Fruit fly (Drosophila melanogaster) whole organism, embryonic: ENCODE results near the gene CG6356.

Experiments
- ATbp ChIP-seq: fragments of 200-800 bp; sonication (Bioruptor generic); optimal IDR thresholded peaks from 2 replicates; lab custom pipeline; 2017; ENCODE audit warnings: missing biosample characterization, mild to moderate bottlenecking, missing genetic modification characterization, missing genetic modification reagents
- C15 ChIP-seq: fragments of 200-800 bp; sonication (Bioruptor generic); IDR thresholded peaks from 3 replicates; pipeline ENCODE4 v1.3.6; 2022; ENCODE audit warnings: missing biosample characterization, missing genetic modification characterization
- CG1024 ChIP-seq: fragments of 200-800 bp; sonication (Bioruptor generic); IDR thresholded peaks from 2 replicates; pipeline ENCODE4 v1.3.6; 2022; ENCODE audit warnings: missing biosample characterization, missing genetic modification characterization
- CG10431 ChIP-seq: fragments of 200-800 bp; sonication (Bioruptor generic); optimal IDR thresholded peaks from 3 replicates; lab custom pipeline; 2018; ENCODE audit warnings: missing biosample characterization, mild to moderate bottlenecking, missing genetic modification characterization
- CG10565 ChIP-seq: fragments of 200-800 bp; sonication (Bioruptor generic); optimal IDR thresholded peaks from 3 replicates; lab custom pipeline; 2016; ENCODE audit warnings: missing biosample characterization, mild to moderate bottlenecking, missing genetic modification characterization
- CG11696 ChIP-seq: fragments of 200-800 bp; sonication (Bioruptor generic); IDR thresholded peaks from 2 replicates; pipeline ENCODE4 v1.3.6; 2022; ENCODE audit warnings: missing biosample characterization, missing genetic modification characterization
- CG11723 ChIP-seq: fragments of 200-800 bp; sonication (Bioruptor generic); optimal IDR thresholded peaks from 2 replicates; lab custom pipeline; 2017; ENCODE audit warnings: missing biosample characterization, mild to moderate bottlenecking, missing genetic modification characterization
- CG12071 ChIP-seq: fragments of 200-800 bp; sonication (Bioruptor generic); optimal IDR thresholded peaks from 3 replicates; lab custom pipeline; 2018; ENCODE audit warnings: missing biosample characterization, mild to moderate bottlenecking, missing genetic modification characterization
- CG12155 ChIP-seq: fragments of 200-800 bp; sonication (Bioruptor generic); optimal IDR thresholded peaks from 3 replicates; lab custom pipeline; 2016; ENCODE audit warnings: missing biosample characterization, missing genetic modification characterization
- CG12219 ChIP-seq: fragments of 200-800 bp; sonication (Bioruptor generic); optimal IDR thresholded peaks from 3 replicates; lab custom pipeline; 2018; ENCODE audit warnings: missing biosample characterization, mild to moderate bottlenecking, missing genetic modification characterization
- CG12299 ChIP-seq: fragments of 200-800 bp; sonication (Bioruptor generic); optimal IDR thresholded peaks from 2 replicates; lab custom pipeline; 2018; ENCODE audit warnings: missing biosample characterization, mild to moderate bottlenecking, missing genetic modification characterization
- CG12769 ChIP-seq: fragments of 200-800 bp; sonication (Bioruptor generic); optimal IDR thresholded peaks from 2 replicates; lab custom pipeline; 2019; ENCODE audit warnings: missing biosample characterization, mild to moderate bottlenecking, missing genetic modification characterization, moderate library complexity
- CG13296 ChIP-seq: fragments of 200-800 bp; sonication (Bioruptor generic); optimal IDR thresholded peaks from 3 replicates; lab custom pipeline; 2018; ENCODE audit warnings: missing biosample characterization, mild to moderate bottlenecking, missing genetic modification characterization
- CG15269 ChIP-seq: fragments of 200-800 bp; sonication (Bioruptor generic); optimal IDR thresholded peaks from 2 replicates; lab custom pipeline; 2018; ENCODE audit warnings: missing biosample characterization, mild to moderate bottlenecking, missing genetic modification characterization, moderate library complexity
- CG15601 ChIP-seq: fragments of 200-800 bp; sonication (Bioruptor generic); optimal IDR thresholded peaks from 3 replicates; lab custom pipeline; 2019; ENCODE audit warnings: missing biosample characterization, mild to moderate bottlenecking, missing genetic modification characterization, moderate library complexity
- CG2129 ChIP-seq: fragments of 200-800 bp; sonication (Bioruptor generic); IDR thresholded peaks from 2 replicates; pipeline ENCODE4 v1.3.6; 2022; ENCODE audit warnings: missing biosample characterization, missing genetic modification characterization; ENCODE audit not compliant: partially characterized antibody
- CG5953 ChIP-seq: fragments of 200-800 bp; sonication (Bioruptor generic); IDR thresholded peaks from 2 replicates; pipeline ENCODE4 v1.3.6; 2022; ENCODE audit warnings: missing biosample characterization, missing genetic modification characterization
- CG6683 ChIP-seq: fragments of 200-800 bp; sonication (Bioruptor generic); optimal IDR thresholded peaks from 2 replicates; lab custom pipeline; 2017; ENCODE audit warnings: missing biosample characterization, mild to moderate bottlenecking, missing genetic modification characterization, missing genetic modification reagents
- CG6689 ChIP-seq: fragments of 200-800 bp; sonication (Bioruptor generic); IDR thresholded peaks from 2 replicates; pipeline ENCODE4 v1.3.6; 2022; ENCODE audit warnings: missing biosample characterization, missing genetic modification characterization
- CG6854 ChIP-seq: fragments of 200-800 bp; sonication (Bioruptor generic); optimal IDR thresholded peaks from 3 replicates; lab custom pipeline; 2017; ENCODE audit warnings: missing biosample characterization, mild to moderate bottlenecking, missing genetic modification characterization
- CG8290 ChIP-seq, 3 experiments: fragments of 200-800 bp; sonication (Bioruptor generic); optimal IDR thresholded peaks; 2 replicates each; lab custom pipeline; 2016 to 2019; ENCODE audit warnings: missing biosample characterization in 3 of 3, missing genetic modification characterization in 3 of 3, mild to moderate bottlenecking in 2 of 3, moderate library complexity in 1 of 3
- CG8359 ChIP-seq: fragments of 200-800 bp; sonication (Bioruptor generic); optimal IDR thresholded peaks from 2 replicates; lab custom pipeline; 2017; ENCODE audit warnings: missing biosample characterization, mild to moderate bottlenecking, missing genetic modification characterization, borderline replicate concordance
- CG8478 ChIP-seq: fragments of >200 bp; optimal IDR thresholded peaks from 2 replicates; lab custom pipeline; 2018
- CG8944 ChIP-seq: fragments of 200-800 bp; sonication (Bioruptor generic); optimal IDR thresholded peaks from 3 replicates; lab custom pipeline; 2016; ENCODE audit warnings: missing biosample characterization, missing genetic modification characterization
- CTCF ChIP-seq: fragments of 200-800 bp; sonication (Bioruptor generic); optimal IDR thresholded peaks from 2 replicates; lab custom pipeline; 2017; ENCODE audit warnings: missing biosample characterization, mild to moderate bottlenecking, missing genetic modification characterization, moderate library complexity
- Dip2 ChIP-seq: fragments of 200-800 bp; sonication (Bioruptor generic); IDR thresholded peaks from 2 replicates; pipeline ENCODE4 v1.3.6; 2022; ENCODE audit warnings: missing biosample characterization, missing genetic modification characterization
- Ets65A ChIP-seq: fragments of 200-800 bp; sonication (Bioruptor generic); peaks from one replicate; lab custom pipeline; 2016; ENCODE audit warnings: missing biosample characterization, missing genetic modification characterization
- Fer2 ChIP-seq: fragments of 200-800 bp; sonication (Bioruptor generic); optimal IDR thresholded peaks from 2 replicates; lab custom pipeline; 2018; ENCODE audit warnings: missing biosample characterization, mild to moderate bottlenecking, missing genetic modification characterization, moderate library complexity
- Gug ChIP-seq: fragments of 200-800 bp; sonication (Bioruptor generic); IDR thresholded peaks from 4 replicates; pipeline ENCODE4 v1.3.6; 2022; ENCODE audit warnings: missing biosample characterization, missing genetic modification characterization
- HHEX ChIP-seq: fragments of 200-800 bp; sonication (Bioruptor generic); optimal IDR thresholded peaks from 3 replicates; lab custom pipeline; 2017; ENCODE audit warnings: missing biosample characterization, mild to moderate bottlenecking, missing genetic modification characterization, missing genetic modification reagents
- Max ChIP-seq: fragments of 200-800 bp; sonication (Bioruptor generic); optimal IDR thresholded peaks from 2 replicates; lab custom pipeline; 2016; ENCODE audit warnings: missing biosample characterization, mild to moderate bottlenecking, missing genetic modification characterization
- Nf-YA ChIP-seq: fragments of 200-800 bp; sonication (Bioruptor generic); IDR thresholded peaks from 2 replicates; pipeline ENCODE4 v1.3.6; 2022; ENCODE audit warnings: missing biosample characterization, missing genetic modification characterization
- Opbp ChIP-seq: fragments of 200-800 bp; sonication (Bioruptor generic); IDR thresholded peaks from 3 replicates; pipeline ENCODE4 v1.3.6; 2022; ENCODE audit warnings: missing biosample characterization, missing genetic modification characterization; ENCODE audit not compliant: partially characterized antibody
- Poxn ChIP-seq: fragments of 200-800 bp; sonication (Bioruptor generic); IDR thresholded peaks from 2 replicates; pipeline ENCODE4 v1.3.6; 2022; ENCODE audit warnings: missing biosample characterization, missing genetic modification characterization
- Sox102F ChIP-seq: fragments of 200-800 bp; sonication (Bioruptor generic); optimal IDR thresholded peaks from 2 replicates; lab custom pipeline; 2018; ENCODE audit warnings: missing biosample characterization, mild to moderate bottlenecking, missing genetic modification characterization, moderate library complexity
- Ssrp ChIP-seq: fragments of 200-800 bp; sonication (Bioruptor generic); optimal IDR thresholded peaks from 2 replicates; lab custom pipeline; 2018; ENCODE audit warnings: missing biosample characterization, mild to moderate bottlenecking, missing genetic modification characterization, moderate library complexity
- cad ChIP-seq: fragments of >200 bp; optimal IDR thresholded peaks from 2 replicates; lab custom pipeline; 2017; ENCODE audit warnings: missing biosample characterization, missing genetic modification characterization
- cato ChIP-seq: fragments of 200-800 bp; sonication (Bioruptor generic); optimal IDR thresholded peaks from 2 replicates; lab custom pipeline; 2016; ENCODE audit warnings: missing biosample characterization, missing genetic modification characterization, borderline replicate concordance
- da ChIP-seq: fragments of 200-800 bp; sonication (Bioruptor generic); optimal IDR thresholded peaks from 2 replicates; lab custom pipeline; 2016; ENCODE audit warnings: missing biosample characterization, missing genetic modification characterization
- dysf ChIP-seq: fragments of 200-800 bp; sonication (Bioruptor generic); IDR thresholded peaks from 3 replicates; pipeline ENCODE4 v1.3.6; 2022; ENCODE audit warnings: missing biosample characterization, missing genetic modification characterization
- exex ChIP-seq: fragments of 200-800 bp; sonication (Bioruptor generic); optimal IDR thresholded peaks from 4 replicates; lab custom pipeline; 2018; ENCODE audit warnings: missing biosample characterization, mild to moderate bottlenecking, missing genetic modification characterization, moderate library complexity
- gce ChIP-seq: fragments of 200-800 bp; sonication (Bioruptor generic); IDR thresholded peaks from 3 replicates; pipeline ENCODE4 v1.3.6; 2022; ENCODE audit warnings: missing biosample characterization, missing genetic modification characterization
- jumu ChIP-seq: fragments of 200-800 bp; sonication (Bioruptor generic); optimal IDR thresholded peaks from 3 replicates; lab custom pipeline; 2016; ENCODE audit warnings: missing biosample characterization, missing genetic modification characterization
- salm ChIP-seq: fragments of 200-800 bp; sonication (Bioruptor generic); optimal IDR thresholded peaks from 2 replicates; lab custom pipeline; 2018; ENCODE audit warnings: missing biosample characterization, mild to moderate bottlenecking, missing genetic modification characterization
- scrt ChIP-seq: fragments of 200-800 bp; sonication (Bioruptor generic); optimal IDR thresholded peaks from 2 replicates; lab custom pipeline; 2018; ENCODE audit warnings: missing biosample characterization, mild to moderate bottlenecking, missing genetic modification characterization, moderate library complexity
- shn ChIP-seq: fragments of 200-800 bp; sonication (Bioruptor generic); optimal IDR thresholded peaks from 3 replicates; lab custom pipeline; 2016; ENCODE audit warnings: missing biosample characterization, missing genetic modification characterization
- sob ChIP-seq: fragments of 200-800 bp; sonication (Bioruptor generic); IDR thresholded peaks from 2 replicates; pipeline ENCODE4 v1.3.6; 2022; ENCODE audit warnings: missing biosample characterization, missing genetic modification characterization
- sqz ChIP-seq: fragments of 200-800 bp; sonication (Bioruptor generic); optimal IDR thresholded peaks from 3 replicates; lab custom pipeline; 2018; ENCODE audit warnings: missing biosample characterization, mild to moderate bottlenecking, missing genetic modification characterization
- tgo ChIP-seq: fragments of 200-800 bp; sonication (Bioruptor generic); IDR thresholded peaks from 3 replicates; pipeline ENCODE4 v1.3.6; 2022; ENCODE audit warnings: missing biosample characterization, missing genetic modification characterization
- tio ChIP-seq: fragments of 200-800 bp; sonication (Bioruptor generic); optimal IDR thresholded peaks from 2 replicates; lab custom pipeline; 2017; ENCODE audit warnings: missing biosample characterization, missing genetic modification characterization, inconsistent platforms
- unpg ChIP-seq: fragments of 200-800 bp; sonication (Bioruptor generic); optimal IDR thresholded peaks from 3 replicates; lab custom pipeline; 2018; ENCODE audit warnings: missing biosample characterization, mild to moderate bottlenecking, missing genetic modification characterization, moderate library complexity
- zfh2 ChIP-seq: fragments of 200-800 bp; sonication (Bioruptor generic); optimal IDR thresholded peaks from 2 replicates; lab custom pipeline; 2016; ENCODE audit warnings: missing biosample characterization, missing genetic modification characterization

The CG6356 gene

dm6 chr3R:24272775-24273290 is 10.9 kb upstream of the CG6356 start, which contains the start of gene Orct2 (continued):
- TF ChIP-seq CG12071 (GFP tag; lab: Kevin White, UChicago) (peak; percentile 17), CG6854 (GFP tag; lab: Kevin White, UChicago) (peak; percentile 42), CG12769 (tag; lab: Kevin White, UChicago) (peak; percentile 37), shn (GFP tag; lab: Kevin White, UChicago) (peak; percentile 2), Max (GFP tag; lab: Kevin White, UChicago) (peak; percentile 56), Poxn (GFP tag; lab: Robert Waterston, UW) (no peak), Ets65A (no peak), CG13296 (peak; percentile 33), CG12299 (tag; lab: Kevin White, UChicago) (no peak), CG8290 (GFP tag; optimal IDR thresholded peaks at IDR 0.05; lab: Kevin White, UChicago) (no peak), CG8290 (tag; optimal IDR thresholded peaks at IDR 0.05; lab: Kevin White, UChicago) (no peak), CG11696 (no peak), CG8944 (GFP tag; lab: Kevin White, UChicago) (no peak), CG5953 (no peak), scrt (GFP tag; lab: Kevin White, UChicago) (peak; percentile 93), Ssrp (no peak), CG15601 (tag; lab: Kevin White, UChicago) (no peak), CG11723 (no peak), CG12219 (GFP tag; lab: Kevin White, UChicago) (no peak), CG6689 (GFP tag; lab: Robert Waterston, UW) (no peak), CG8359 (GFP tag; lab: Kevin White, UChicago) (no peak), CG10431 (GFP tag; lab: Kevin White, UChicago) (no peak), CG2129 (GFP tag; lab: Robert Waterston, UW) (no peak), C15 (no peak), Opbp (GFP tag; lab: Robert Waterston, UW) (no peak), unpg (GFP tag; lab: Kevin White, UChicago) (no peak), sob (GFP tag; lab: Robert Waterston, UW) (no peak), CG1024 (no peak), CTCF (no peak), gce (GFP tag; lab: Robert Waterston, UW) (0 out of 3 replicates have a peak, but pooled peaks have one; percentile 43), Fer2 (tag; lab: Kevin White, UChicago) (no peak), CG12155 (GFP tag; lab: Kevin White, UChicago) (no peak), exex (tag; lab: Kevin White, UChicago) (peak; percentile 58), cato (no peak), Nf-YA (GFP tag; lab: Robert Waterston, UW) (no peak), dysf (GFP tag; lab: Robert Waterston, UW) (no peak), HHEX (GFP tag; lab: Kevin White, UChicago) (peak; percentile 25), ATbp (GFP tag; lab: Kevin White, UChicago) (no peak), zfh2 (GFP tag; lab: Kevin White, UChicago) (no peak), sqz (GFP tag; lab: Kevin White, UChicago) (no peak), CG8478 (lab: Kevin White, UChicago) (no peak), da (GFP tag; lab: Kevin White, UChicago) (no peak), CG10565 (no peak), Dip2 (GFP tag; lab: Robert Waterston, UW) (no peak), Gug (GFP tag; lab: Robert Waterston, UW) (no peak), tio (GFP tag; lab: Kevin White, UChicago) (no peak), cad (GFP tag; lab: Kevin White, UChicago) (no peak), tgo (GFP tag; lab: Robert Waterston, UW) (no peak), jumu (GFP tag; lab: Kevin White, UChicago) (no peak), Sox102F (GFP tag; lab: Kevin White, UChicago) (no peak), CG6683 (no peak), salm (tag; lab: Kevin White, UChicago) (no peak), CG15269 (tag; lab: Kevin White, UChicago) (peak; percentile 15)
